Fruit fly (Drosophila melanogaster) whole organism, embryonic: ENCODE measurements around the gene CG5639.

Experiments
- B-H2 ChIP-seq: fragments of 200-800 bp; sonication (Bioruptor generic); optimal IDR thresholded peaks from 2 replicates; lab custom pipeline; 2018; ENCODE audit warnings: missing biosample characterization, mild to moderate bottlenecking, missing genetic modification characterization
- CG10147 ChIP-seq: fragments of 200-800 bp; sonication (Bioruptor generic); optimal IDR thresholded peaks from 2 replicates; lab custom pipeline; 2019; ENCODE audit warnings: missing biosample characterization, mild to moderate bottlenecking, missing genetic modification characterization, moderate library complexity
- CG10462 ChIP-seq: fragments of 200-800 bp; sonication (Bioruptor generic); optimal IDR thresholded peaks from 2 replicates; lab custom pipeline; 2016; ENCODE audit warnings: missing biosample characterization, missing genetic modification characterization
- CG10543 ChIP-seq: fragments of 200-800 bp; sonication (Bioruptor generic); optimal IDR thresholded peaks from 3 replicates; lab custom pipeline; 2017; ENCODE audit warnings: missing biosample characterization, mild to moderate bottlenecking, missing genetic modification characterization, moderate library complexity
- CG12104 ChIP-seq: fragments of 200-800 bp; sonication (Bioruptor generic); optimal IDR thresholded peaks from 3 replicates; lab custom pipeline; 2016; ENCODE audit warnings: missing biosample characterization, missing genetic modification characterization
- CG14710 ChIP-seq: fragments of 200-800 bp; sonication (Bioruptor generic); optimal IDR thresholded peaks from 3 replicates; lab custom pipeline; 2019; ENCODE audit warnings: missing biosample characterization, mild to moderate bottlenecking, missing genetic modification characterization, moderate library complexity
- CG15514 ChIP-seq: fragments of 200-800 bp; sonication (Bioruptor generic); optimal IDR thresholded peaks from 3 replicates; lab custom pipeline; 2017; ENCODE audit warnings: missing biosample characterization, missing genetic modification characterization, mild to moderate bottlenecking, moderate library complexity, missing genetic modification reagents
- CG17186 ChIP-seq: fragments of 200-800 bp; sonication (Bioruptor generic); optimal IDR thresholded peaks from 3 replicates; lab custom pipeline; 2017; ENCODE audit warnings: missing biosample characterization, missing genetic modification reagents, missing genetic modification characterization
- CG17829 ChIP-seq: fragments of 200-800 bp; optimal IDR thresholded peaks from 2 replicates; lab custom pipeline; 2019; ENCODE audit warnings: missing biosample characterization, mild to moderate bottlenecking, missing genetic modification characterization, moderate library complexity
- CG1792 ChIP-seq: fragments of 200-800 bp; sonication (Bioruptor generic); optimal IDR thresholded peaks from 2 replicates; lab custom pipeline; 2016; ENCODE audit warnings: missing biosample characterization, missing genetic modification characterization
- CG18262 ChIP-seq: fragments of 200-800 bp; optimal IDR thresholded peaks from 3 replicates; lab custom pipeline; 2019; ENCODE audit warnings: missing biosample characterization, mild to moderate bottlenecking, missing genetic modification characterization, moderate library complexity
- CG8290 ChIP-seq, 3 experiments: fragments of 200-800 bp; sonication (Bioruptor generic); optimal IDR thresholded peaks; 2 replicates each; lab custom pipeline; 2016 to 2019; ENCODE audit warnings: missing biosample characterization in 3 of 3, missing genetic modification characterization in 3 of 3, mild to moderate bottlenecking in 2 of 3, moderate library complexity in 1 of 3
- CG9932 ChIP-seq: fragments of 200-800 bp; sonication (Bioruptor generic); IDR thresholded peaks from 2 replicates; pipeline ENCODE4 v1.3.6; 2022; ENCODE audit warnings: missing biosample characterization, missing genetic modification characterization
- CHES-1-like ChIP-seq: fragments of 200-800 bp; sonication (Bioruptor generic); optimal IDR thresholded peaks from 2 replicates; lab custom pipeline; 2016; ENCODE audit warnings: missing biosample characterization, missing genetic modification characterization
- Dad ChIP-seq: fragments of 200-800 bp; sonication (Bioruptor generic); optimal IDR thresholded peaks from 3 replicates; lab custom pipeline; 2016; ENCODE audit warnings: missing biosample characterization, missing genetic modification characterization
- Dip3 ChIP-seq: fragments of 200-800 bp; sonication (Bioruptor generic); optimal IDR thresholded peaks from 3 replicates; lab custom pipeline; 2016; ENCODE audit warnings: missing biosample characterization, missing genetic modification characterization
- Dp ChIP-seq: fragments of 200-800 bp; sonication (Bioruptor generic); optimal IDR thresholded peaks from 2 replicates; lab custom pipeline; 2018; ENCODE audit warnings: missing biosample characterization, mild to moderate bottlenecking, missing genetic modification characterization, moderate library complexity
- E2f2 ChIP-seq: fragments of 200-800 bp; sonication (Bioruptor generic); IDR thresholded peaks from 2 replicates; pipeline ENCODE4 v1.3.6; 2022; ENCODE audit warnings: missing biosample characterization, missing genetic modification characterization
- HmgZ ChIP-seq: fragments of 200-800 bp; sonication (Bioruptor generic); optimal IDR thresholded peaks from 2 replicates; lab custom pipeline; 2018; ENCODE audit warnings: missing biosample characterization, mild to moderate bottlenecking, missing genetic modification characterization
- Hr39 ChIP-seq: fragments of >200 bp; optimal IDR thresholded peaks from 2 replicates; lab custom pipeline; 2017
- Med ChIP-seq: fragments of 200-800 bp; sonication (Bioruptor generic); peaks from one replicate; lab custom pipeline; 2016; ENCODE audit warnings: missing biosample characterization, missing genetic modification characterization, mild to moderate bottlenecking, inconsistent platforms, moderate library complexity
- Myb ChIP-seq: fragments of 200-800 bp; sonication (Bioruptor generic); optimal IDR thresholded peaks from 2 replicates; lab custom pipeline; 2016; ENCODE audit warnings: missing biosample characterization, missing genetic modification characterization
- Nf-YC ChIP-seq: fragments of 200-800 bp; optimal IDR thresholded peaks from 3 replicates; lab custom pipeline; 2019; ENCODE audit warnings: missing biosample characterization, mild to moderate bottlenecking, missing genetic modification characterization, moderate library complexity
- PHDP ChIP-seq: fragments of 200-800 bp; sonication (Bioruptor generic); optimal IDR thresholded peaks from 3 replicates; lab custom pipeline; 2018; ENCODE audit warnings: missing biosample characterization, mild to moderate bottlenecking, missing genetic modification characterization, moderate library complexity
- Ptx1 ChIP-seq: fragments of 200-800 bp; sonication (Bioruptor generic); IDR thresholded peaks from 2 replicates; pipeline ENCODE4 v1.3.6; 2022; ENCODE audit warnings: missing biosample characterization, missing genetic modification characterization
- Sin3A ChIP-seq: fragments of >200 bp; optimal IDR thresholded peaks from 2 replicates; lab custom pipeline; 2018
- Stat92E ChIP-seq, 3 experiments: fragments of >200 bp in 2 of 3; fragments of 200-800 bp in 1 of 3; sonication (Bioruptor generic) in 1 of 3; optimal IDR thresholded peaks; 2 replicates each; lab custom pipeline; 2017 to 2019; ENCODE audit warnings: missing biosample characterization in 3 of 3, missing genetic modification characterization in 3 of 3, mild to moderate bottlenecking in 1 of 3, moderate library complexity in 1 of 3
- Vsx1 ChIP-seq: fragments of 200-800 bp; sonication (Bioruptor generic); optimal IDR thresholded peaks from 2 replicates; lab custom pipeline; 2017; ENCODE audit warnings: missing biosample characterization, mild to moderate bottlenecking, missing genetic modification characterization, missing genetic modification reagents
- amos ChIP-seq: fragments of 200-800 bp; sonication (Bioruptor generic); IDR thresholded peaks from 2 replicates; pipeline ENCODE4 v1.3.6; 2022; ENCODE audit warnings: missing biosample characterization, missing genetic modification characterization; ENCODE audit not compliant: partially characterized antibody
- ap ChIP-seq: fragments of 200-800 bp; sonication (Bioruptor generic); IDR thresholded peaks from 2 replicates; pipeline ENCODE4 v1.3.6; 2022; ENCODE audit warnings: missing biosample characterization, missing genetic modification characterization
- ara ChIP-seq: fragments of 200-800 bp; sonication (Bioruptor generic); IDR thresholded peaks from 2 replicates; pipeline ENCODE4 v1.3.6; 2022; ENCODE audit warnings: missing biosample characterization, missing genetic modification characterization
- bab2 ChIP-seq: fragments of 200-800 bp; sonication (Bioruptor generic); optimal IDR thresholded peaks from 2 replicates; lab custom pipeline; 2016; ENCODE audit warnings: missing biosample characterization, missing genetic modification characterization
- bbx ChIP-seq: fragments of 200-800 bp; sonication (Bioruptor generic); IDR thresholded peaks from 2 replicates; pipeline ENCODE4 v1.3.6; 2022; ENCODE audit warnings: missing biosample characterization, missing genetic modification characterization; ENCODE audit not compliant: partially characterized antibody
- dpn ChIP-seq, 2 experiments: fragments of 200-800 bp; sonication (Bioruptor generic); optimal IDR thresholded peaks; 3 replicates each; lab custom pipeline; 2016; ENCODE audit warnings: missing biosample characterization in 2 of 2, missing genetic modification characterization in 2 of 2
- exex ChIP-seq: fragments of 200-800 bp; sonication (Bioruptor generic); optimal IDR thresholded peaks from 4 replicates; lab custom pipeline; 2018; ENCODE audit warnings: missing biosample characterization, mild to moderate bottlenecking, missing genetic modification characterization, moderate library complexity
- ftz-f1 ChIP-seq: fragments of 200-800 bp; sonication (Bioruptor generic); optimal IDR thresholded peaks from 2 replicates; lab custom pipeline; 2016; ENCODE audit warnings: missing biosample characterization, missing genetic modification characterization
- kni ChIP-seq: fragments of 200-800 bp; sonication (Bioruptor generic); optimal IDR thresholded peaks from 3 replicates; lab custom pipeline; 2017; ENCODE audit warnings: mild to moderate bottlenecking, missing biosample characterization, missing genetic modification reagents, missing genetic modification characterization
- lab ChIP-seq: fragments of 200-800 bp; sonication (Bioruptor generic); optimal IDR thresholded peaks from 3 replicates; lab custom pipeline; 2017; ENCODE audit warnings: missing biosample characterization, missing genetic modification characterization, mild to moderate bottlenecking, moderate library complexity, missing genetic modification reagents
- lbe ChIP-seq: fragments of 200-800 bp; sonication (Bioruptor generic); optimal IDR thresholded peaks from 2 replicates; lab custom pipeline; 2016; ENCODE audit warnings: missing biosample characterization, mild to moderate bottlenecking, missing genetic modification characterization
- lmd ChIP-seq: fragments of 200-800 bp; sonication (Bioruptor generic); IDR thresholded peaks from 2 replicates; pipeline ENCODE4 v1.3.6; 2022; ENCODE audit warnings: missing biosample characterization, missing genetic modification characterization
- row ChIP-seq: fragments of 200-800 bp; sonication (Bioruptor generic); IDR thresholded peaks from 3 replicates; pipeline ENCODE4 v1.3.6; 2022; ENCODE audit warnings: missing biosample characterization, missing genetic modification characterization
- slbo ChIP-seq: fragments of 200-800 bp; sonication (Bioruptor generic); IDR thresholded peaks from 2 replicates; pipeline ENCODE4 v1.3.6; 2022; ENCODE audit warnings: missing biosample characterization, missing genetic modification characterization
- sqz ChIP-seq: fragments of 200-800 bp; sonication (Bioruptor generic); optimal IDR thresholded peaks from 3 replicates; lab custom pipeline; 2018; ENCODE audit warnings: missing biosample characterization, mild to moderate bottlenecking, missing genetic modification characterization
- sr ChIP-seq: fragments of 200-800 bp; sonication (Bioruptor generic); IDR thresholded peaks from 3 replicates; pipeline ENCODE4 v1.3.6; 2022; ENCODE audit warnings: missing biosample characterization, missing genetic modification characterization
- tll ChIP-seq, 2 experiments: fragments of 200-800 bp in 1 of 2; fragments of >200 bp in 1 of 2; sonication (Bioruptor generic) in 1 of 2; optimal IDR thresholded peaks; 2 replicates each; lab custom pipeline; 2017 to 2019; ENCODE audit warnings: missing biosample characterization in 2 of 2, missing genetic modification characterization in 2 of 2, mild to moderate bottlenecking in 1 of 2, moderate library complexity in 1 of 2
- trem ChIP-seq: fragments of 200-800 bp; optimal IDR thresholded peaks from 3 replicates; lab custom pipeline; 2019; ENCODE audit warnings: missing biosample characterization, mild to moderate bottlenecking, missing genetic modification characterization, moderate library complexity
- trh ChIP-seq: fragments of 200-800 bp; sonication (Bioruptor generic); optimal IDR thresholded peaks from 2 replicates; lab custom pipeline; 2016; ENCODE audit warnings: missing biosample characterization, missing genetic modification characterization
- zen ChIP-seq: fragments of 200-800 bp; sonication (Bioruptor generic); optimal IDR thresholded peaks from 3 replicates; lab custom pipeline; 2018; ENCODE audit warnings: missing biosample characterization, mild to moderate bottlenecking, missing genetic modification characterization, moderate library complexity
- zf30C ChIP-seq: fragments of 200-800 bp; sonication (Bioruptor generic); optimal IDR thresholded peaks from 3 replicates; lab custom pipeline; 2018; ENCODE audit warnings: missing biosample characterization, mild to moderate bottlenecking, missing genetic modification characterization

The CG5639 gene

dm6 chr3R:27558660-27559319 is 37.1 kb downstream of the CG5639 start, which contains the start of gene Klp98A (continued):
- TF ChIP-seq CG10462 (GFP tag; lab: Kevin White, UChicago) (no peak), tll (GFP tag; optimal IDR thresholded peaks at IDR 0.05; lab: Kevin White, UChicago) (no peak), CG1792 (no peak), kni (peak; percentile 29), Stat92E (GFP tag; optimal IDR thresholded peaks at IDR 0.05; lab: Kevin White, UChicago) (no peak), CG18262 (tag; lab: Kevin White, UChicago) (no peak), Ptx1 (GFP tag; lab: Robert Waterston, UW) (no peak), trh (no peak), B-H2 (GFP tag; lab: Kevin White, UChicago) (no peak), amos (GFP tag; lab: Robert Waterston, UW) (peak; percentile 51; the same call in 1 of the 2 replicates), bab2 (no peak), CG17186 (GFP tag; lab: Kevin White, UChicago) (peak; percentile 41), E2f2 (GFP tag; lab: Robert Waterston, UW) (peak; percentile 63), lmd (no peak), dpn (GFP tag; optimal IDR thresholded peaks at IDR 0.05; lab: Kevin White, UChicago) (peak in 1 of 2 experiments; percentile 44), CG10543 (GFP tag; lab: Kevin White, UChicago) (no peak), HmgZ (tag; lab: Kevin White, UChicago) (peak; percentile 68), CG12104 (no peak), CHES-1-like (GFP tag; lab: Kevin White, UChicago) (peak; percentile 64), trem (tag; lab: Kevin White, UChicago) (peak; percentile 77), CG15514 (GFP tag; lab: Kevin White, UChicago) (peak; percentile 68), ara (GFP tag; lab: Robert Waterston, UW) (no peak), exex (tag; lab: Kevin White, UChicago) (no peak), Dp (GFP tag; lab: Kevin White, UChicago) (peak; percentile 58), CG9932 (peak; percentile 6; the same call in 1 of the 2 replicates), Hr39 (lab: Kevin White, UChicago) (no peak), Myb (GFP tag; lab: Kevin White, UChicago) (peak; percentile 66), bbx (GFP tag; lab: Robert Waterston, UW) (peak; percentile 31; the same call in 1 of the 2 replicates), row (GFP tag; lab: Robert Waterston, UW) (peak; percentile 15; the same call in 1 of the 3 replicates), CG17829 (peak; percentile 54), Sin3A (lab: Kevin White, UChicago) (peak; percentile 5), Nf-YC (tag; lab: Kevin White, UChicago) (peak; percentile 12), zen (tag; lab: Kevin White, UChicago) (peak; percentile 54), Dip3 (no peak), CG8290 (GFP tag; optimal IDR thresholded peaks at IDR 0.05; lab: Kevin White, UChicago) (peak; percentile 40), CG8290 (tag; optimal IDR thresholded peaks at IDR 0.05; lab: Kevin White, UChicago) (peak in 1 of 2 experiments; percentile 82), CG14710 (tag; lab: Kevin White, UChicago) (peak; percentile 52), slbo (GFP tag; lab: Robert Waterston, UW) (no peak), lab (GFP tag; lab: Kevin White, UChicago) (peak; percentile 13), lbe (GFP tag; lab: Kevin White, UChicago) (no peak), Med (GFP tag; lab: Kevin White, UChicago) (peak; percentile 92), ap (GFP tag; lab: Robert Waterston, UW) (no peak), sqz (GFP tag; lab: Kevin White, UChicago) (peak; percentile 19), CG10147 (GFP tag; lab: Kevin White, UChicago) (no peak), ftz-f1 (GFP tag; lab: Kevin White, UChicago) (peak; percentile 6), sr (GFP tag; lab: Robert Waterston, UW) (no peak), Vsx1 (no peak), PHDP (peak; percentile 8), Dad (GFP tag; lab: Kevin White, UChicago) (no peak), zf30C (GFP tag; lab: Kevin White, UChicago) (no peak)
